Fruit fly (Drosophila melanogaster) whole organism, embryonic: ENCODE data around the gene Tbcd.

Experiments
- CG10209 ChIP-seq: fragments of 200-800 bp; sonication (Bioruptor generic); optimal IDR thresholded peaks from 3 replicates; lab custom pipeline; 2017; ENCODE audit warnings: missing biosample characterization, mild to moderate bottlenecking, missing genetic modification characterization, missing genetic modification reagents
- CG12155 ChIP-seq: fragments of 200-800 bp; sonication (Bioruptor generic); optimal IDR thresholded peaks from 3 replicates; lab custom pipeline; 2016; ENCODE audit warnings: missing biosample characterization, missing genetic modification characterization
- CG12236 ChIP-seq: fragments of 200-800 bp; sonication (Bioruptor generic); optimal IDR thresholded peaks from 2 replicates; lab custom pipeline; 2016; ENCODE audit warnings: missing biosample characterization, missing genetic modification characterization
- CG12769 ChIP-seq: fragments of 200-800 bp; sonication (Bioruptor generic); optimal IDR thresholded peaks from 2 replicates; lab custom pipeline; 2019; ENCODE audit warnings: missing biosample characterization, mild to moderate bottlenecking, missing genetic modification characterization, moderate library complexity
- CG12942 ChIP-seq: fragments of 200-800 bp; sonication (Bioruptor generic); optimal IDR thresholded peaks from 3 replicates; lab custom pipeline; 2016; ENCODE audit warnings: missing biosample characterization, missing genetic modification characterization
- CG14014 ChIP-seq: fragments of 200-800 bp; sonication (Bioruptor generic); IDR thresholded peaks from 2 replicates; pipeline ENCODE4 v1.3.6; 2022; ENCODE audit warnings: missing biosample characterization, missing genetic modification characterization
- CG14667 ChIP-seq: fragments of 200-800 bp; sonication (Bioruptor generic); IDR thresholded peaks from 2 replicates; pipeline ENCODE4 v1.3.6; 2022; ENCODE audit warnings: missing biosample characterization, missing genetic modification characterization
- CG15011 ChIP-seq: fragments of 200-800 bp; sonication (Bioruptor generic); optimal IDR thresholded peaks from 3 replicates; lab custom pipeline; 2018; ENCODE audit warnings: missing biosample characterization, mild to moderate bottlenecking, missing genetic modification characterization
- CG1603 ChIP-seq: fragments of 200-800 bp; sonication (Bioruptor generic); optimal IDR thresholded peaks from 2 replicates; lab custom pipeline; 2019; ENCODE audit warnings: missing biosample characterization, mild to moderate bottlenecking, missing genetic modification characterization, moderate library complexity
- CG1647 ChIP-seq: fragments of 200-800 bp; sonication (Bioruptor generic); optimal IDR thresholded peaks from 3 replicates; lab custom pipeline; 2016; ENCODE audit warnings: missing biosample characterization, missing genetic modification characterization
- CG17328 ChIP-seq: fragments of 200-800 bp; sonication (Bioruptor generic); IDR thresholded peaks from 2 replicates; pipeline ENCODE4 v1.3.6; 2022; ENCODE audit warnings: missing biosample characterization, missing genetic modification characterization
- CG1792 ChIP-seq: fragments of 200-800 bp; sonication (Bioruptor generic); optimal IDR thresholded peaks from 2 replicates; lab custom pipeline; 2016; ENCODE audit warnings: missing biosample characterization, missing genetic modification characterization
- CG1832 ChIP-seq: fragments of 200-800 bp; sonication (Bioruptor generic); optimal IDR thresholded peaks from 2 replicates; lab custom pipeline; 2017; ENCODE audit warnings: missing biosample characterization, mild to moderate bottlenecking, missing genetic modification characterization, inconsistent platforms
- CG31441 ChIP-seq: fragments of 200-800 bp; sonication (Bioruptor generic); IDR thresholded peaks from 2 replicates; pipeline ENCODE4 v1.3.6; 2022; ENCODE audit warnings: missing biosample characterization, missing genetic modification characterization
- CG32532 ChIP-seq: fragments of 200-800 bp; sonication (Bioruptor generic); IDR thresholded peaks from 2 replicates; pipeline ENCODE4 v1.3.6; 2022; ENCODE audit warnings: missing biosample characterization, missing genetic modification characterization
- CG3281 ChIP-seq: fragments of 200-800 bp; sonication (Bioruptor generic); optimal IDR thresholded peaks from 3 replicates; lab custom pipeline; 2017; ENCODE audit warnings: missing biosample characterization, mild to moderate bottlenecking, missing genetic modification characterization
- CG6175 ChIP-seq: fragments of 200-800 bp; sonication (Bioruptor generic); IDR thresholded peaks from 3 replicates; pipeline ENCODE4 v1.3.6; 2022; ENCODE audit warnings: missing biosample characterization, missing genetic modification characterization
- CG7372 ChIP-seq: fragments of 200-800 bp; sonication (Bioruptor generic); IDR thresholded peaks from 2 replicates; pipeline ENCODE4 v1.3.6; 2022; ENCODE audit warnings: missing biosample characterization, missing genetic modification characterization
- CG7745 ChIP-seq: fragments of 200-800 bp; sonication (Bioruptor generic); optimal IDR thresholded peaks from 2 replicates; lab custom pipeline; 2018; ENCODE audit warnings: missing biosample characterization, mild to moderate bottlenecking, missing genetic modification characterization, moderate library complexity
- CG8290 ChIP-seq, 3 experiments: fragments of 200-800 bp; sonication (Bioruptor generic); optimal IDR thresholded peaks; 2 replicates each; lab custom pipeline; 2016 to 2019; ENCODE audit warnings: missing biosample characterization in 3 of 3, missing genetic modification characterization in 3 of 3, mild to moderate bottlenecking in 2 of 3, moderate library complexity in 1 of 3
- CG9727 ChIP-seq: fragments of 200-800 bp; sonication (Bioruptor generic); optimal IDR thresholded peaks from 3 replicates; lab custom pipeline; 2017; ENCODE audit warnings: missing biosample characterization, mild to moderate bottlenecking, missing genetic modification characterization
- Doc2 ChIP-seq: fragments of 200-800 bp; sonication (Bioruptor generic); IDR thresholded peaks from 2 replicates; pipeline ENCODE4 v1.3.6; 2022; ENCODE audit warnings: missing biosample characterization, missing genetic modification characterization
- Eip74EF ChIP-seq, 2 experiments: fragments of 200-800 bp in 1 of 2; fragments of >200 bp in 1 of 2; sonication (Bioruptor generic) in 1 of 2; optimal IDR thresholded peaks; 2 replicates each; lab custom pipeline; 2017 to 2019; ENCODE audit warnings: missing biosample characterization in 2 of 2, missing genetic modification characterization in 2 of 2, mild to moderate bottlenecking in 1 of 2, moderate library complexity in 1 of 2
- Myb ChIP-seq: fragments of 200-800 bp; sonication (Bioruptor generic); optimal IDR thresholded peaks from 2 replicates; lab custom pipeline; 2016; ENCODE audit warnings: missing biosample characterization, missing genetic modification characterization
- NC2α ChIP-seq: fragments of 200-800 bp; sonication (Bioruptor generic); optimal IDR thresholded peaks from 2 replicates; lab custom pipeline; 2016; ENCODE audit warnings: missing biosample characterization, missing genetic modification characterization
- Sin3A ChIP-seq: fragments of >200 bp; optimal IDR thresholded peaks from 2 replicates; lab custom pipeline; 2018
- Taf1 ChIP-seq: fragments of 200-800 bp; sonication (Bioruptor generic); IDR thresholded peaks from 2 replicates; pipeline ENCODE4 v1.3.6; 2022; ENCODE audit warnings: missing biosample characterization, missing genetic modification characterization
- Vsx1 ChIP-seq: fragments of 200-800 bp; sonication (Bioruptor generic); optimal IDR thresholded peaks from 2 replicates; lab custom pipeline; 2017; ENCODE audit warnings: missing biosample characterization, mild to moderate bottlenecking, missing genetic modification characterization, missing genetic modification reagents
- YL-1 ChIP-seq: fragments of 200-800 bp; sonication (Bioruptor generic); optimal IDR thresholded peaks from 3 replicates; lab custom pipeline; 2017; ENCODE audit warnings: missing biosample characterization, mild to moderate bottlenecking, missing genetic modification characterization
- ato ChIP-seq: fragments of 200-800 bp; sonication (Bioruptor generic); IDR thresholded peaks from 2 replicates; pipeline ENCODE4 v1.3.6; 2022; ENCODE audit warnings: missing biosample characterization, missing genetic modification characterization; ENCODE audit not compliant: partially characterized antibody
- bbx ChIP-seq: fragments of 200-800 bp; sonication (Bioruptor generic); IDR thresholded peaks from 2 replicates; pipeline ENCODE4 v1.3.6; 2022; ENCODE audit warnings: missing biosample characterization, missing genetic modification characterization; ENCODE audit not compliant: partially characterized antibody
- cas ChIP-seq: fragments of 200-800 bp; sonication (Bioruptor generic); IDR thresholded peaks from 2 replicates; pipeline ENCODE4 v1.3.6; 2022; ENCODE audit warnings: missing biosample characterization, missing genetic modification characterization
- disco-r ChIP-seq: fragments of 200-800 bp; sonication (Bioruptor generic); optimal IDR thresholded peaks from 2 replicates; lab custom pipeline; 2016; ENCODE audit warnings: missing biosample characterization, missing genetic modification characterization
- dpn ChIP-seq, 2 experiments: fragments of 200-800 bp; sonication (Bioruptor generic); optimal IDR thresholded peaks; 3 replicates each; lab custom pipeline; 2016; ENCODE audit warnings: missing biosample characterization in 2 of 2, missing genetic modification characterization in 2 of 2
- fd3F ChIP-seq: fragments of 200-800 bp; sonication (Bioruptor generic); optimal IDR thresholded peaks from 2 replicates; lab custom pipeline; 2018; ENCODE audit warnings: missing biosample characterization, mild to moderate bottlenecking, missing genetic modification characterization, moderate library complexity
- fu2 ChIP-seq: fragments of 200-800 bp; sonication (Bioruptor generic); optimal IDR thresholded peaks from 2 replicates; lab custom pipeline; 2016; ENCODE audit warnings: missing biosample characterization, missing genetic modification characterization
- gce ChIP-seq: fragments of 200-800 bp; sonication (Bioruptor generic); IDR thresholded peaks from 3 replicates; pipeline ENCODE4 v1.3.6; 2022; ENCODE audit warnings: missing biosample characterization, missing genetic modification characterization
- gfzf ChIP-seq: fragments of 200-800 bp; sonication (Bioruptor generic); optimal IDR thresholded peaks from 2 replicates; lab custom pipeline; 2016; ENCODE audit warnings: missing biosample characterization, mild to moderate bottlenecking, missing genetic modification characterization, moderate library complexity
- grn ChIP-seq: fragments of 200-800 bp; sonication (Bioruptor generic); optimal IDR thresholded peaks from 3 replicates; lab custom pipeline; 2017; ENCODE audit warnings: missing biosample characterization, missing genetic modification characterization
- hkb ChIP-seq, 2 experiments: fragments of 200-800 bp in 1 of 2; fragments of >200 bp in 1 of 2; sonication (Bioruptor generic) in 1 of 2; IDR thresholded peaks in 1 of 2; optimal IDR thresholded peaks in 1 of 2; 2 replicates each; pipeline versions ENCODE4 v1.3.6 to Lab custom; 2017 to 2022; ENCODE audit warnings: missing biosample characterization in 1 of 2, missing genetic modification characterization in 1 of 2
- jigr1 ChIP-seq: fragments of 200-800 bp; sonication (Bioruptor generic); IDR thresholded peaks from 3 replicates; pipeline ENCODE4 v1.3.6; 2022; ENCODE audit warnings: missing biosample characterization, missing genetic modification characterization
- nerfin-2 ChIP-seq: fragments of 200-800 bp; sonication (Bioruptor generic); IDR thresholded peaks from 2 replicates; pipeline ENCODE4 v1.3.6; 2022; ENCODE audit warnings: missing biosample characterization, missing genetic modification characterization; ENCODE audit not compliant: partially characterized antibody
- odd ChIP-seq: fragments of 200-800 bp; sonication (Bioruptor generic); optimal IDR thresholded peaks from 2 replicates; lab custom pipeline; 2017; ENCODE audit warnings: missing biosample characterization, mild to moderate bottlenecking, missing genetic modification characterization
- pfk ChIP-seq: fragments of 200-800 bp; sonication (Bioruptor generic); optimal IDR thresholded peaks from 2 replicates; lab custom pipeline; 2018; ENCODE audit warnings: missing biosample characterization, mild to moderate bottlenecking, missing genetic modification characterization, moderate library complexity
- pzg ChIP-seq: fragments of 200-800 bp; sonication (Bioruptor generic); optimal IDR thresholded peaks from 3 replicates; lab custom pipeline; 2018; ENCODE audit warnings: missing biosample characterization, mild to moderate bottlenecking, missing genetic modification characterization, moderate library complexity
- ranshi ChIP-seq: fragments of 200-800 bp; sonication (Bioruptor generic); IDR thresholded peaks from 2 replicates; pipeline ENCODE4 v1.3.6; 2022; ENCODE audit warnings: missing biosample characterization, missing genetic modification characterization
- row ChIP-seq: fragments of 200-800 bp; sonication (Bioruptor generic); IDR thresholded peaks from 3 replicates; pipeline ENCODE4 v1.3.6; 2022; ENCODE audit warnings: missing biosample characterization, missing genetic modification characterization
- salm ChIP-seq: fragments of 200-800 bp; sonication (Bioruptor generic); optimal IDR thresholded peaks from 2 replicates; lab custom pipeline; 2018; ENCODE audit warnings: missing biosample characterization, mild to moderate bottlenecking, missing genetic modification characterization
- slbo ChIP-seq: fragments of 200-800 bp; sonication (Bioruptor generic); IDR thresholded peaks from 2 replicates; pipeline ENCODE4 v1.3.6; 2022; ENCODE audit warnings: missing biosample characterization, missing genetic modification characterization
- so ChIP-seq: fragments of 200-800 bp; sonication (Bioruptor generic); IDR thresholded peaks from 3 replicates; pipeline ENCODE4 v1.3.6; 2022; ENCODE audit warnings: missing biosample characterization, missing genetic modification characterization
- zfh1 ChIP-seq: fragments of 200-800 bp; sonication (Bioruptor generic); IDR thresholded peaks from 3 replicates; pipeline ENCODE4 v1.3.6; 2022; ENCODE audit warnings: missing biosample characterization, missing genetic modification characterization

Tbcd gene

dm6 chr2L:2189100-2189499 is 41.8 kb downstream of the Tbcd start (continued):
- TF ChIP-seq CG10209 (GFP tag; lab: Kevin White, UChicago) (peak; percentile 67), CG8290 (GFP tag; optimal IDR thresholded peaks at IDR 0.05; lab: Kevin White, UChicago) (peak; percentile 67), CG8290 (tag; optimal IDR thresholded peaks at IDR 0.05; lab: Kevin White, UChicago) (no peak), NC2α (GFP tag; lab: Kevin White, UChicago) (no peak), row (GFP tag; lab: Robert Waterston, UW) (peak; percentile 70), CG32532 (GFP tag; lab: Robert Waterston, UW) (no peak), CG1832 (GFP tag; lab: Kevin White, UChicago) (no peak), dpn (GFP tag; optimal IDR thresholded peaks at IDR 0.05; lab: Kevin White, UChicago) (peak; percentile 28 to 68), Doc2 (GFP tag; lab: Robert Waterston, UW) (no peak), CG12769 (tag; lab: Kevin White, UChicago) (no peak), CG12236 (GFP tag; lab: Kevin White, UChicago) (peak; percentile 45), disco-r (GFP tag; lab: Kevin White, UChicago) (no peak), CG14667 (GFP tag; lab: Robert Waterston, UW) (peak; percentile 52; the same call in 1 of the 2 replicates), CG3281 (no peak), CG6175 (no peak), ato (GFP tag; lab: Robert Waterston, UW) (no peak), Taf1 (GFP tag; lab: Robert Waterston, UW) (no peak), Eip74EF (GFP tag; optimal IDR thresholded peaks at IDR 0.05; lab: Kevin White, UChicago) (peak in 1 of 2 experiments; percentile 25), CG9727 (GFP tag; lab: Kevin White, UChicago) (peak; percentile 76), CG1792 (GFP tag; lab: Kevin White, UChicago) (no peak), ranshi (GFP tag; lab: Robert Waterston, UW) (peak; percentile 73; the same call in 1 of the 2 replicates), nerfin-2 (GFP tag; lab: Robert Waterston, UW) (no peak), odd (GFP tag; lab: Kevin White, UChicago) (peak; percentile 37), fd3F (no peak), so (GFP tag; lab: Robert Waterston, UW) (no peak), pfk (GFP tag; lab: Kevin White, UChicago) (no peak), Sin3A (no peak), CG7372 (GFP tag; lab: Robert Waterston, UW) (peak; percentile 23; the same call in 1 of the 2 replicates), hkb (optimal IDR thresholded peaks at IDR 0.05; lab: Kevin White, UChicago) (no peak), hkb (GFP tag; IDR thresholded peaks at IDR 0.05; lab: Robert Waterston, UW) (peak; percentile 60), CG12155 (GFP tag; lab: Kevin White, UChicago) (peak; percentile 18), Myb (GFP tag; lab: Kevin White, UChicago) (no peak), fu2 (no peak), zfh1 (peak; percentile 91), CG7745 (tag; lab: Kevin White, UChicago) (no peak), CG12942 (peak; percentile 29), gfzf (no peak), CG14014 (GFP tag; lab: Robert Waterston, UW) (no peak), CG31441 (GFP tag; lab: Robert Waterston, UW) (peak; percentile 67), Vsx1 (GFP tag; lab: Kevin White, UChicago) (no peak), gce (GFP tag; lab: Robert Waterston, UW) (no peak), slbo (GFP tag; lab: Robert Waterston, UW) (no peak), grn (GFP tag; lab: Kevin White, UChicago) (no peak), pzg (GFP tag; lab: Kevin White, UChicago) (no peak), CG1603 (tag; lab: Kevin White, UChicago) (peak; percentile 88), CG1647 (GFP tag; lab: Kevin White, UChicago) (no peak), salm (no peak), CG15011 (GFP tag; lab: Kevin White, UChicago) (peak; percentile 25), cas (no peak), YL-1 (GFP tag; lab: Kevin White, UChicago) (no peak), CG17328 (peak; percentile 85), bbx (GFP tag; lab: Robert Waterston, UW) (no peak), jigr1 (GFP tag; lab: Robert Waterston, UW) (no peak)
